Worm (Caenorhabditis elegans) whole organism, L4 larva: ENCODE results near the gene C54E4.12.

Source experiments
- F37D6.2 ChIP-seq: sonication (generic microtip); optimal IDR thresholded peaks from 2 replicates; lab custom pipeline; 2016; ENCODE audit warnings: mild to moderate bottlenecking, missing genetic modification characterization, missing compliant biosample characterization
- F49E8.2 ChIP-seq: sonication (generic microtip); optimal IDR thresholded peaks from 2 replicates; lab custom pipeline; 2016; ENCODE audit warnings: missing compliant biosample characterization, mild to moderate bottlenecking, missing genetic modification characterization, borderline replicate concordance
- R02D3.7 ChIP-seq: fragments of 150-350 bp; sonication (generic microtip); optimal IDR thresholded peaks from 3 replicates; lab custom pipeline; 2014; ENCODE audit warnings: missing biosample characterization, missing genetic modification characterization
- T26A8.4 ChIP-seq: fragments of 200-800 bp; sonication (Bioruptor generic); IDR thresholded peaks from 2 replicates; pipeline ENCODE4 v1.3.6; 2022; ENCODE audit warnings: missing genetic modification characterization, missing compliant biosample characterization
- Y48G9A.11 ChIP-seq: fragments of 200-800 bp; sonication (Bioruptor generic); IDR thresholded peaks from 2 replicates; pipeline ENCODE4 v1.3.6; 2022; ENCODE audit warnings: missing genetic modification reagents, missing genetic modification characterization, missing compliant biosample characterization
- aha-1 ChIP-seq: fragments of 150-350 bp; peaks from one replicate; lab custom pipeline; 2014; ENCODE audit warnings: missing biosample characterization, missing genetic modification characterization
- ama-1 ChIP-seq: fragments of 150-350 bp; optimal IDR thresholded peaks from 2 replicates; lab custom pipeline; 2014; ENCODE audit warnings: inconsistent platforms, mixed read lengths
- arid-1 ChIP-seq: fragments of 200-800 bp; sonication (Bioruptor generic); conservative IDR thresholded peaks from 2 replicates; pipeline ENCODE4 v1.3.6; 2022; ENCODE audit warnings: missing genetic modification reagents, missing genetic modification characterization, missing compliant biosample characterization
- ceh-20 ChIP-seq: fragments of 200-800 bp; sonication (Bioruptor generic); IDR thresholded peaks from 2 replicates; pipeline ENCODE4 v1.3.6; 2022; ENCODE audit warnings: missing genetic modification reagents, missing genetic modification characterization, missing compliant biosample characterization
- cey-2 ChIP-seq: sonication (generic microtip); optimal IDR thresholded peaks from 3 replicates; lab custom pipeline; 2017; ENCODE audit warnings: missing genetic modification characterization, mild to moderate bottlenecking, missing compliant biosample characterization, antibody characterized with exemption, borderline replicate concordance; ENCODE audit not compliant: insufficient read depth
- daf-8 ChIP-seq: fragments of 200-800 bp; sonication (Bioruptor generic); IDR thresholded peaks from 2 replicates; pipeline ENCODE4 v1.3.6; 2022; ENCODE audit warnings: missing genetic modification characterization, missing compliant biosample characterization
- dmd-6 ChIP-seq: fragments of 200-800 bp; sonication (Bioruptor generic); IDR thresholded peaks from 2 replicates; pipeline ENCODE4 v1.3.6; 2022; ENCODE audit warnings: missing genetic modification reagents, missing genetic modification characterization, missing compliant biosample characterization
- dmd-8 ChIP-seq: fragments of 200-800 bp; sonication (Bioruptor generic); IDR thresholded peaks from 2 replicates; pipeline ENCODE4 v1.3.6; 2022; ENCODE audit warnings: missing genetic modification characterization, missing compliant biosample characterization
- dmd-9 ChIP-seq: fragments of 200-800 bp; sonication (Bioruptor generic); IDR thresholded peaks from 2 replicates; pipeline ENCODE4 v1.3.6; 2022; ENCODE audit warnings: missing genetic modification reagents, missing genetic modification characterization, missing compliant biosample characterization
- dpl-1 ChIP-seq: fragments of 150-350 bp; optimal IDR thresholded peaks from 2 replicates; lab custom pipeline; 2014; ENCODE audit warnings: missing biosample characterization, missing genetic modification reagents, missing genetic modification characterization
- hif-1 ChIP-seq, 2 experiments: sonication (generic microtip); optimal IDR thresholded peaks; 2 replicates each; lab custom pipeline; 2016 to 2017; ENCODE audit warnings: missing compliant biosample characterization in 2 of 2, missing genetic modification characterization in 2 of 2, missing genetic modification reagents in 2 of 2, missing genotype in 2 of 2, mild to moderate bottlenecking in 1 of 2
- hlh-11 ChIP-seq: fragments of 200-800 bp; sonication (Bioruptor generic); optimal IDR thresholded peaks from 2 replicates; lab custom pipeline; 2018; ENCODE audit warnings: mild to moderate bottlenecking, missing genetic modification characterization, missing compliant biosample characterization
- hlh-30 ChIP-seq: sonication (generic microtip); optimal IDR thresholded peaks from 2 replicates; lab custom pipeline; 2017; ENCODE audit warnings: antibody characterized with exemption, mild to moderate bottlenecking, missing genetic modification characterization, missing compliant biosample characterization; ENCODE audit not compliant: insufficient read depth
- lin-29 ChIP-seq: fragments of 200-800 bp; sonication (Bioruptor generic); IDR thresholded peaks from 2 replicates; pipeline ENCODE4 v1.3.6; 2022; ENCODE audit warnings: missing genetic modification reagents, missing genetic modification characterization, missing compliant biosample characterization
- lir-3 ChIP-seq: sonication (generic microtip); optimal IDR thresholded peaks from 2 replicates; lab custom pipeline; 2016; ENCODE audit warnings: mild to moderate bottlenecking, missing genetic modification characterization, missing compliant biosample characterization
- madf-5 ChIP-seq, 2 experiments: fragments of 200-800 bp; sonication (Bioruptor generic); IDR thresholded peaks; 2 replicates each; pipeline ENCODE4 v1.3.6; 2022; ENCODE audit warnings: missing compliant biosample characterization in 2 of 2, missing genetic modification characterization in 2 of 2
- mep-1 ChIP-seq: fragments of 150-350 bp; sonication (generic microtip); optimal IDR thresholded peaks from 3 replicates; lab custom pipeline; 2014; ENCODE audit warnings: missing biosample characterization, missing genetic modification characterization
- mes-2 ChIP-seq: sonication (generic microtip); optimal IDR thresholded peaks from 2 replicates; lab custom pipeline; 2016; ENCODE audit warnings: missing genotype, mild to moderate bottlenecking, missing genetic modification characterization, missing compliant biosample characterization; ENCODE audit not compliant: poor library complexity, severe bottlenecking
- nhr-10 ChIP-seq: fragments of 150-350 bp; optimal IDR thresholded peaks from 2 replicates; lab custom pipeline; 2014; ENCODE audit warnings: missing biosample characterization, missing genetic modification characterization
- nhr-102 ChIP-seq: sonication (generic microtip); optimal IDR thresholded peaks from 2 replicates; lab custom pipeline; 2016; ENCODE audit warnings: mild to moderate bottlenecking, missing genetic modification characterization, moderate library complexity, missing compliant biosample characterization
- nhr-28 ChIP-seq: fragments of 150-350 bp; optimal IDR thresholded peaks from 2 replicates; lab custom pipeline; 2014; ENCODE audit warnings: missing biosample characterization, missing genetic modification characterization
- nhr-42 ChIP-seq: fragments of 200-800 bp; sonication (Bioruptor generic); IDR thresholded peaks from 2 replicates; pipeline ENCODE4 v1.3.6; 2022; ENCODE audit warnings: missing genetic modification characterization, missing compliant biosample characterization
- nhr-6 ChIP-seq: fragments of 150-350 bp; optimal IDR thresholded peaks from 2 replicates; lab custom pipeline; 2014; ENCODE audit warnings: missing biosample characterization, missing genetic modification characterization
- pha-4 ChIP-seq, 2 experiments: fragments of 150-350 bp in 1 of 2; fragments of 200-800 bp in 1 of 2; sonication (Bioruptor generic) in 1 of 2; IDR thresholded peaks in 1 of 2; optimal IDR thresholded peaks in 1 of 2; 2 replicates each; pipeline versions ENCODE4 v1.3.6 to Lab custom; 2014 to 2022; ENCODE audit warnings: missing genetic modification characterization in 2 of 2, missing genetic modification reagents in 2 of 2, missing biosample characterization in 1 of 2, missing compliant biosample characterization in 1 of 2
- pqm-1 ChIP-seq: sonication (generic microtip); optimal IDR thresholded peaks from 2 replicates; lab custom pipeline; 2017; ENCODE audit warnings: missing biosample characterization, missing genetic modification characterization
- rbr-2 ChIP-seq: sonication (generic microtip); optimal IDR thresholded peaks from 2 replicates; lab custom pipeline; 2016; ENCODE audit warnings: missing genotype, missing genetic modification characterization, missing compliant biosample characterization
- set-16 ChIP-seq: fragments of 200-800 bp; sonication (Bioruptor generic); IDR thresholded peaks from 2 replicates; pipeline ENCODE4 v1.3.6; 2022; ENCODE audit warnings: missing genetic modification reagents, missing genetic modification characterization, missing compliant biosample characterization
- snpc-4 ChIP-seq: fragments of 150-350 bp; optimal IDR thresholded peaks from 2 replicates; lab custom pipeline; 2014; ENCODE audit warnings: missing biosample characterization, missing genetic modification characterization
- tag-97 ChIP-seq: fragments of 200-800 bp; sonication (Bioruptor generic); IDR thresholded peaks from 2 replicates; pipeline ENCODE4 v1.3.6; 2022; ENCODE audit warnings: missing genetic modification characterization, missing compliant biosample characterization
- unc-130 ChIP-seq: sonication (generic microtip); optimal IDR thresholded peaks from 2 replicates; lab custom pipeline; 2016; ENCODE audit warnings: missing genetic modification reagents, missing genetic modification characterization, missing compliant biosample characterization
- unc-62 ChIP-seq, 3 experiments: fragments of 150-350 bp in 1 of 3; sonication (generic microtip); optimal IDR thresholded peaks in 2 of 3; peaks in 1 of 3; 1 replicate in 1 of 3; 2 replicates in 2 of 3; lab custom pipeline; 2014 to 2017; ENCODE audit warnings: missing biosample characterization in 3 of 3, missing genetic modification characterization in 3 of 3, missing genetic modification reagents in 3 of 3, missing genotype in 1 of 3
- vab-7 ChIP-seq: fragments of 200-800 bp; sonication (Bioruptor generic); IDR thresholded peaks from 2 replicates; pipeline ENCODE4 v1.3.6; 2022; ENCODE audit warnings: missing genetic modification reagents, missing genetic modification characterization, missing compliant biosample characterization
- zip-2 ChIP-seq: fragments of 150-350 bp; optimal IDR thresholded peaks from 2 replicates; lab custom pipeline; 2014; ENCODE audit warnings: missing biosample characterization, missing genetic modification characterization
- ztf-11 ChIP-seq: fragments of 150-350 bp; optimal IDR thresholded peaks from 2 replicates; lab custom pipeline; 2014; ENCODE audit warnings: missing biosample characterization, missing genetic modification characterization

The C54E4.12 gene

ce11 chrIV:2130714-2131113 lies 9.7 kb downstream of the C54E4.12 start, which contains the start of gene prmt-6:
Gene prmt-6, plus strand, starts transcription at chrIV:2130965.
- no peak for TF ChIP-seq hif-1 (tag; optimal IDR thresholded peaks at IDR 0.05; lab: Kevin White, UChicago)
- no peak for TF ChIP-seq nhr-42
- no peak for TF ChIP-seq lin-29 (GFP tag; lab: Robert Waterston, UW)
- no peak for TF ChIP-seq ama-1
- no peak for TF ChIP-seq hlh-30 (tag; lab: Kevin White, UChicago)
- no peak for TF ChIP-seq unc-130 (GFP tag; lab: Kevin White, UChicago)
- TF ChIP-seq dmd-8 (GFP tag; lab: Robert Waterston, UW), result no peak
- TF ChIP-seq daf-8 (GFP tag; lab: Robert Waterston, UW), result no peak
- TF ChIP-seq dpl-1 (GFP tag; lab: Kevin White, UChicago), result no peak
- TF ChIP-seq F49E8.2 (tag; lab: Kevin White, UChicago), result no peak
- peak; percentile 51 for TF ChIP-seq pqm-1
- peak; percentile 54; the same call in 1 of the 2 replicates for TF ChIP-seq dmd-6
- no peak for TF ChIP-seq arid-1
- TF ChIP-seq rbr-2 (tag; lab: Kevin White, UChicago), result no peak
- TF ChIP-seq pha-4 (GFP tag; IDR thresholded peaks at IDR 0.05; lab: Robert Waterston, UW), result no peak
- TF ChIP-seq pha-4 (tag; optimal IDR thresholded peaks at IDR 0.05; lab: Kevin White, UChicago), result no peak
- TF ChIP-seq snpc-4 (tag; lab: Kevin White, UChicago), result no peak
- TF ChIP-seq nhr-28, result peak; percentile 54

ce11 chrIV:2128761-2129160 lies 11.7 kb downstream of the C54E4.12 start, which contains the start of gene grl-20:
Gene grl-20, minus strand, starts transcription at chrIV:2128861.
- TF ChIP-seq unc-62 (GFP tag; optimal IDR thresholded peaks at IDR 0.05 in 1 of 2; lab: Kevin White, UChicago) (peak in 1 of 2 experiments; percentile 27), unc-62 (tag; optimal IDR thresholded peaks at IDR 0.05; lab: Kevin White, UChicago) (no peak), hif-1 (tag; optimal IDR thresholded peaks at IDR 0.05; lab: Kevin White, UChicago) (no peak)

- no peak for TF ChIP-seq dmd-9 (GFP tag; lab: Robert Waterston, UW)
- TF ChIP-seq mep-1 (tag; lab: Kevin White, UChicago), result no peak
- TF ChIP-seq set-16 (GFP tag; lab: Robert Waterston, UW), result peak; percentile 96
- no peak for TF ChIP-seq nhr-6 (tag; lab: Kevin White, UChicago)
- TF ChIP-seq ceh-20, result no peak
- 0 out of 4 replicates have a peak, but pooled peaks of 1 of the 2 experiments have one; percentile 18 for TF ChIP-seq madf-5 (GFP tag; IDR thresholded peaks at IDR 0.05; lab: Robert Waterston, UW)
- TF ChIP-seq tag-97 (GFP tag; lab: Robert Waterston, UW), result no peak
- no peak for TF ChIP-seq nhr-10 (tag; lab: Kevin White, UChicago)
- TF ChIP-seq zip-2 (tag; lab: Kevin White, UChicago), result no peak
- no peak for TF ChIP-seq F37D6.2 (tag; lab: Kevin White, UChicago)
- TF ChIP-seq ztf-11 (tag; lab: Kevin White, UChicago), result no peak
- no peak for TF ChIP-seq vab-7 (GFP tag; lab: Robert Waterston, UW)
Observed at ce11 chrIV:2127375-2127774, 13.1 kb downstream of the C54E4.12 start.

- TF ChIP-seq nhr-102 (tag; lab: Kevin White, UChicago) (no peak), cey-2 (tag; lab: Kevin White, UChicago) (no peak), aha-1 (tag; lab: Kevin White, UChicago) (no peak), lir-3 (tag; lab: Kevin White, UChicago) (no peak), Y48G9A.11 (no peak), hlh-11 (tag; lab: Kevin White, UChicago) (no peak), R02D3.7 (no peak), daf-8 (GFP tag; lab: Robert Waterston, UW) (no peak), F37D6.2 (tag; lab: Kevin White, UChicago) (no peak), T26A8.4 (no peak), snpc-4 (tag; lab: Kevin White, UChicago) (no peak), vab-7 (GFP tag; lab: Robert Waterston, UW) (no peak), nhr-10 (tag; lab: Kevin White, UChicago) (no peak), mes-2 (tag; lab: Kevin White, UChicago) (no peak)
Observed at ce11 chrIV:2122488-2122887, 18.0 kb downstream of the C54E4.12 start, which contains the start of gene glb-7. Gene glb-7, plus strand, starts transcription at chrIV:2122788.
